Worm (Caenorhabditis elegans) whole organism, late embryonic: Measurements from ENCODE around the gene F42E11.3.

Experiments used
- F13H6.1 ChIP-seq: sonication (generic microtip); optimal IDR thresholded peaks from 2 replicates; lab custom pipeline; 2016; ENCODE audit warnings: missing genetic modification characterization, missing compliant biosample characterization
- K09A11.1 ChIP-seq: sonication (generic microtip); optimal IDR thresholded peaks from 2 replicates; lab custom pipeline; 2017; ENCODE audit warnings: antibody characterized with exemption, mild to moderate bottlenecking, missing genetic modification characterization, missing compliant biosample characterization; ENCODE audit not compliant: insufficient read depth
- nfya-1 ChIP-seq: sonication (generic microtip); optimal IDR thresholded peaks from 2 replicates; lab custom pipeline; 2017; ENCODE audit warnings: missing genetic modification characterization, mild to moderate bottlenecking, missing compliant biosample characterization, antibody characterized with exemption, moderate library complexity
- npax-4 ChIP-seq: sonication (generic microtip); optimal IDR thresholded peaks from 2 replicates; lab custom pipeline; 2016; ENCODE audit warnings: missing genetic modification characterization, missing compliant biosample characterization
- odd-2 ChIP-seq: sonication (generic microtip); optimal IDR thresholded peaks from 2 replicates; lab custom pipeline; 2017; ENCODE audit warnings: antibody characterized with exemption, mild to moderate bottlenecking, missing genetic modification characterization, missing compliant biosample characterization
- pqm-1 ChIP-seq: sonication (generic microtip); optimal IDR thresholded peaks from 2 replicates; lab custom pipeline; 2016; ENCODE audit warnings: missing genetic modification characterization, missing compliant biosample characterization
- ref-2 ChIP-seq: sonication (generic microtip); optimal IDR thresholded peaks from 2 replicates; lab custom pipeline; 2016; ENCODE audit warnings: missing genetic modification characterization, missing compliant biosample characterization
- sox-2 ChIP-seq: fragments of 200-800 bp; sonication (Bioruptor generic); IDR thresholded peaks from 2 replicates; pipeline ENCODE4 v1.3.6; 2022; ENCODE audit warnings: missing genetic modification reagents, missing genetic modification characterization, missing compliant biosample characterization

DNA sequence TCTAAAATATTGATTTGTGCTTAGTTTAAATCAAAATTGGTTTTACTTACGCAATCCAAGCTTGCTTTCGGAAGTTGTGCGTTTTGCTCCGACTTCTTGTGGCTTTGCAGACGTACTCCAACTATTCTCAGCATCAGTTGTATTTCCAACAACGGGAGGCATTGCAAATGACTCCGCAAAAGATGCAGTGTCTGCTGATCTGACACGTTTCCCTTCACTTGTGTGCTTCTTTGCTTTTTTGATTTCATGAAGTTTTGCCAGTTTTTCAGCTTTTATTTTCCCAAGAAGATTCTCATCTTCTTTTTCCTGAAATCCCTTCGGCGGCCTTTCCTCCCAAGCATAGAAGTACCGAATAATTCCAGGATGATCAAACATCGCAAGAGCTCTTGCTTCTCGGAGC, 36.3 kb upstream of the F42E11.3 start:
- TF ChIP-seq npax-4 (tag; lab: Kevin White, UChicago) (no peak), nfya-1 (no peak), pqm-1 (tag; lab: Kevin White, UChicago) (no peak), K09A11.1 (tag; lab: Kevin White, UChicago) (no peak), sox-2 (no peak), odd-2 (tag; lab: Kevin White, UChicago) (no peak), F13H6.1 (tag; lab: Kevin White, UChicago) (no peak), ref-2 (tag; lab: Kevin White, UChicago) (no peak)
